Fruit fly (Drosophila melanogaster) whole organism, embryonic: ENCODE measurements around the gene CG18473.

Source experiments
- ATbp ChIP-seq: fragments of 200-800 bp; sonication (Bioruptor generic); optimal IDR thresholded peaks from 2 replicates; lab custom pipeline; 2017; ENCODE audit warnings: missing biosample characterization, mild to moderate bottlenecking, missing genetic modification characterization, missing genetic modification reagents
- Aef1 ChIP-seq: fragments of 200-800 bp; sonication (Bioruptor generic); IDR thresholded peaks from 3 replicates; pipeline ENCODE4 v1.3.6; 2022; ENCODE audit warnings: missing biosample characterization, missing genetic modification characterization
- Atf6 ChIP-seq: fragments of 200-800 bp; sonication (Bioruptor generic); IDR thresholded peaks from 2 replicates; pipeline ENCODE4 v1.3.6; 2022; ENCODE audit warnings: missing biosample characterization, missing genetic modification characterization
- Awh ChIP-seq: fragments of 200-800 bp; sonication (Bioruptor generic); IDR thresholded peaks from 2 replicates; pipeline ENCODE4, ENCODE4 v1.3.6; 2022; ENCODE audit warnings: missing biosample characterization, missing genetic modification characterization
- Bdp1 ChIP-seq: fragments of 200-800 bp; sonication (Bioruptor generic); optimal IDR thresholded peaks from 3 replicates; lab custom pipeline; 2016; ENCODE audit warnings: missing biosample characterization, missing genetic modification characterization
- CG10431 ChIP-seq: fragments of 200-800 bp; sonication (Bioruptor generic); optimal IDR thresholded peaks from 3 replicates; lab custom pipeline; 2018; ENCODE audit warnings: missing biosample characterization, mild to moderate bottlenecking, missing genetic modification characterization
- CG10654 ChIP-seq: fragments of 200-800 bp; sonication (Bioruptor generic); optimal IDR thresholded peaks from 2 replicates; lab custom pipeline; 2016; ENCODE audit warnings: missing biosample characterization, missing genetic modification characterization
- CG11456 ChIP-seq: fragments of 200-800 bp; sonication (Bioruptor generic); IDR thresholded peaks from 3 replicates; pipeline ENCODE4 v1.3.6; 2022; ENCODE audit warnings: missing biosample characterization, missing genetic modification characterization
- CG11504 ChIP-seq: fragments of 200-800 bp; sonication (Bioruptor generic); optimal IDR thresholded peaks from 3 replicates; lab custom pipeline; 2019; ENCODE audit warnings: missing biosample characterization, mild to moderate bottlenecking, missing genetic modification characterization, moderate library complexity
- CG11695 ChIP-seq: fragments of 200-800 bp; sonication (Bioruptor generic); IDR thresholded peaks from 3 replicates; pipeline ENCODE4 v1.3.6; 2022; ENCODE audit warnings: missing biosample characterization, missing genetic modification characterization
- CG12219 ChIP-seq: fragments of 200-800 bp; sonication (Bioruptor generic); optimal IDR thresholded peaks from 3 replicates; lab custom pipeline; 2018; ENCODE audit warnings: missing biosample characterization, mild to moderate bottlenecking, missing genetic modification characterization
- CG12769 ChIP-seq: fragments of 200-800 bp; sonication (Bioruptor generic); optimal IDR thresholded peaks from 2 replicates; lab custom pipeline; 2019; ENCODE audit warnings: missing biosample characterization, mild to moderate bottlenecking, missing genetic modification characterization, moderate library complexity
- CG14667 ChIP-seq: fragments of 200-800 bp; sonication (Bioruptor generic); IDR thresholded peaks from 2 replicates; pipeline ENCODE4 v1.3.6; 2022; ENCODE audit warnings: missing biosample characterization, missing genetic modification characterization
- CG15073 ChIP-seq: fragments of 200-800 bp; sonication (Bioruptor generic); optimal IDR thresholded peaks from 2 replicates; lab custom pipeline; 2016; ENCODE audit warnings: missing biosample characterization, missing genetic modification characterization
- CG15696 ChIP-seq: fragments of 200-800 bp; sonication (Bioruptor generic); optimal IDR thresholded peaks from 2 replicates; lab custom pipeline; 2019; ENCODE audit warnings: missing biosample characterization, mild to moderate bottlenecking, missing genetic modification characterization, moderate library complexity
- CG16815 ChIP-seq: fragments of 200-800 bp; sonication (Bioruptor generic); optimal IDR thresholded peaks from 3 replicates; lab custom pipeline; 2017; ENCODE audit warnings: missing biosample characterization, mild to moderate bottlenecking, missing genetic modification characterization
- CG1792 ChIP-seq: fragments of 200-800 bp; sonication (Bioruptor generic); optimal IDR thresholded peaks from 2 replicates; lab custom pipeline; 2016; ENCODE audit warnings: missing biosample characterization, missing genetic modification characterization
- CG18262 ChIP-seq: fragments of 200-800 bp; optimal IDR thresholded peaks from 3 replicates; lab custom pipeline; 2019; ENCODE audit warnings: missing biosample characterization, mild to moderate bottlenecking, missing genetic modification characterization, moderate library complexity
- CG2678 ChIP-seq: fragments of 200-800 bp; sonication (Bioruptor generic); optimal IDR thresholded peaks from 3 replicates; lab custom pipeline; 2019; ENCODE audit warnings: missing biosample characterization, mild to moderate bottlenecking, missing genetic modification characterization, moderate library complexity
- CG31441 ChIP-seq: fragments of 200-800 bp; sonication (Bioruptor generic); IDR thresholded peaks from 2 replicates; pipeline ENCODE4 v1.3.6; 2022; ENCODE audit warnings: missing biosample characterization, missing genetic modification characterization
- CG34422 ChIP-seq: fragments of 200-800 bp; sonication (Bioruptor generic); IDR thresholded peaks from 3 replicates; pipeline ENCODE4 v1.3.6; 2022; ENCODE audit warnings: missing biosample characterization, missing genetic modification characterization
- CG3995 ChIP-seq: fragments of 200-800 bp; sonication (Bioruptor generic); optimal IDR thresholded peaks from 3 replicates; lab custom pipeline; 2016; ENCODE audit warnings: missing biosample characterization, missing genetic modification characterization
- CG4404 ChIP-seq: fragments of 200-800 bp; sonication (Bioruptor generic); IDR thresholded peaks from 2 replicates; pipeline ENCODE4 v1.3.6; 2022; ENCODE audit warnings: missing biosample characterization, missing genetic modification characterization
- CG7963 ChIP-seq: fragments of 200-800 bp; sonication (Bioruptor generic); IDR thresholded peaks from 3 replicates; pipeline ENCODE4 v1.3.6; 2022; ENCODE audit warnings: missing biosample characterization, missing genetic modification characterization; ENCODE audit not compliant: partially characterized antibody
- CG8765 ChIP-seq: fragments of 200-800 bp; sonication (Bioruptor generic); IDR thresholded peaks from 2 replicates; pipeline ENCODE4 v1.3.6; 2022; ENCODE audit warnings: missing biosample characterization, missing genetic modification characterization
- CG9215 ChIP-seq: fragments of 200-800 bp; sonication (Bioruptor generic); IDR thresholded peaks from 2 replicates; pipeline ENCODE4 v1.3.6; 2022; ENCODE audit warnings: missing biosample characterization, missing genetic modification characterization
- CG9437 ChIP-seq: fragments of 200-800 bp; sonication (Bioruptor generic); optimal IDR thresholded peaks from 2 replicates; lab custom pipeline; 2018; ENCODE audit warnings: missing biosample characterization, mild to moderate bottlenecking, missing genetic modification characterization
- CG9797 ChIP-seq: fragments of 200-800 bp; sonication (Bioruptor generic); optimal IDR thresholded peaks from 3 replicates; lab custom pipeline; 2018; ENCODE audit warnings: missing biosample characterization, mild to moderate bottlenecking, missing genetic modification characterization
- CG9876 ChIP-seq: fragments of 200-800 bp; sonication (Bioruptor generic); optimal IDR thresholded peaks from 2 replicates; lab custom pipeline; 2016; ENCODE audit warnings: missing biosample characterization, missing genetic modification characterization
- CTCF ChIP-seq: fragments of 200-800 bp; sonication (Bioruptor generic); optimal IDR thresholded peaks from 2 replicates; lab custom pipeline; 2017; ENCODE audit warnings: missing biosample characterization, mild to moderate bottlenecking, missing genetic modification characterization, moderate library complexity
- Dek ChIP-seq: fragments of 200-800 bp; sonication (Bioruptor generic); optimal IDR thresholded peaks from 3 replicates; lab custom pipeline; 2019; ENCODE audit warnings: missing biosample characterization, mild to moderate bottlenecking, missing genetic modification characterization, moderate library complexity
- Dll ChIP-seq: fragments of 200-800 bp; sonication (Bioruptor generic); IDR thresholded peaks from 4 replicates; pipeline ENCODE4 v1.3.6; 2022; ENCODE audit warnings: missing biosample characterization, missing genetic modification characterization; ENCODE audit not compliant: partially characterized antibody
- H15 ChIP-seq: fragments of 200-800 bp; sonication (Bioruptor generic); IDR thresholded peaks from 3 replicates; pipeline ENCODE4 v1.3.6; 2022; ENCODE audit warnings: missing biosample characterization, missing genetic modification characterization
- HLH3B ChIP-seq: fragments of 200-800 bp; sonication (Bioruptor generic); IDR thresholded peaks from 2 replicates; pipeline ENCODE4 v1.3.6; 2022; ENCODE audit warnings: missing biosample characterization, missing genetic modification characterization
- HmgD ChIP-seq: fragments of 200-800 bp; sonication (Bioruptor generic); optimal IDR thresholded peaks from 3 replicates; lab custom pipeline; 2016; ENCODE audit warnings: missing biosample characterization, missing genetic modification characterization
- Hr51 ChIP-seq, 2 experiments: fragments of 200-800 bp; sonication (Bioruptor generic); optimal IDR thresholded peaks; 2 replicates in 1 of 2; 3 replicates in 1 of 2; lab custom pipeline; 2016 to 2018; ENCODE audit warnings: missing biosample characterization in 2 of 2, missing genetic modification characterization in 2 of 2, mild to moderate bottlenecking in 1 of 2, moderate library complexity in 1 of 2
- Myb ChIP-seq: fragments of 200-800 bp; sonication (Bioruptor generic); optimal IDR thresholded peaks from 2 replicates; lab custom pipeline; 2016; ENCODE audit warnings: missing biosample characterization, missing genetic modification characterization
- NC2β ChIP-seq: fragments of 200-800 bp; sonication (Bioruptor generic); optimal IDR thresholded peaks from 2 replicates; lab custom pipeline; 2016; ENCODE audit warnings: missing biosample characterization, missing genetic modification characterization
- Pdp1 ChIP-seq, 2 experiments: fragments of 200-800 bp; sonication (Bioruptor generic); optimal IDR thresholded peaks; 3 replicates each; lab custom pipeline; 2016; ENCODE audit warnings: missing biosample characterization in 2 of 2, missing genetic modification characterization in 2 of 2, mild to moderate bottlenecking in 1 of 2, moderate library complexity in 1 of 2
- Sox102F ChIP-seq: fragments of 200-800 bp; sonication (Bioruptor generic); optimal IDR thresholded peaks from 2 replicates; lab custom pipeline; 2018; ENCODE audit warnings: missing biosample characterization, mild to moderate bottlenecking, missing genetic modification characterization, moderate library complexity
- al ChIP-seq: fragments of 200-800 bp; sonication (Bioruptor generic); IDR thresholded peaks from 2 replicates; pipeline ENCODE4 v1.3.6; 2022; ENCODE audit warnings: missing biosample characterization, missing genetic modification characterization
- chif ChIP-seq, 2 experiments: fragments of 200-800 bp; sonication (Bioruptor generic); optimal IDR thresholded peaks; 3 replicates each; lab custom pipeline; 2016; ENCODE audit warnings: missing biosample characterization in 2 of 2, missing genetic modification characterization in 2 of 2
- dan ChIP-seq: fragments of 200-800 bp; sonication (Bioruptor generic); IDR thresholded peaks from 2 replicates; pipeline ENCODE4 v1.3.6; 2022; ENCODE audit warnings: missing biosample characterization, missing genetic modification characterization
- fu2 ChIP-seq: fragments of 200-800 bp; sonication (Bioruptor generic); optimal IDR thresholded peaks from 2 replicates; lab custom pipeline; 2016; ENCODE audit warnings: missing biosample characterization, missing genetic modification characterization
- lilli ChIP-seq: fragments of 200-800 bp; sonication (Bioruptor generic); optimal IDR thresholded peaks from 3 replicates; lab custom pipeline; 2016; ENCODE audit warnings: missing biosample characterization, missing genetic modification characterization
- onecut ChIP-seq: fragments of 200-800 bp; sonication (Bioruptor generic); IDR thresholded peaks from 2 replicates; pipeline ENCODE4 v1.3.6; 2022; ENCODE audit warnings: missing biosample characterization, missing genetic modification characterization
- pan ChIP-seq, 4 experiments: fragments of >200 bp in 3 of 4; fragments of 200-800 bp in 1 of 4; sonication (Bioruptor generic) in 1 of 4; optimal IDR thresholded peaks in 3 of 4; IDR thresholded peaks in 1 of 4; 2 replicates each; pipeline versions ENCODE4 v1.3.6 to Lab custom; 2017 to 2022; ENCODE audit warnings: missing biosample characterization in 2 of 4, missing genetic modification characterization in 2 of 4, mixed read lengths in 1 of 4
- prd ChIP-seq, 3 experiments: fragments of >200 bp in 2 of 3; fragments of 200-800 bp in 1 of 3; sonication (Bioruptor generic) in 1 of 3; optimal IDR thresholded peaks in 2 of 3; IDR thresholded peaks in 1 of 3; 2 replicates in 2 of 3; 3 replicates in 1 of 3; pipeline versions ENCODE4 v1.3.6 to Lab custom; 2017 to 2022; ENCODE audit warnings: missing biosample characterization in 1 of 3, missing genetic modification characterization in 1 of 3
- pum ChIP-seq: fragments of 200-800 bp; sonication (Bioruptor generic); optimal IDR thresholded peaks from 2 replicates; lab custom pipeline; 2016; ENCODE audit warnings: missing biosample characterization, missing genetic modification characterization
- seq ChIP-seq: fragments of 200-800 bp; sonication (Bioruptor generic); IDR thresholded peaks from 2 replicates; pipeline ENCODE4 v1.3.6; 2022; ENCODE audit warnings: missing biosample characterization, missing genetic modification characterization
- tio ChIP-seq: fragments of 200-800 bp; sonication (Bioruptor generic); optimal IDR thresholded peaks from 2 replicates; lab custom pipeline; 2017; ENCODE audit warnings: missing biosample characterization, missing genetic modification characterization, inconsistent platforms

The CG18473 gene

DNA sequence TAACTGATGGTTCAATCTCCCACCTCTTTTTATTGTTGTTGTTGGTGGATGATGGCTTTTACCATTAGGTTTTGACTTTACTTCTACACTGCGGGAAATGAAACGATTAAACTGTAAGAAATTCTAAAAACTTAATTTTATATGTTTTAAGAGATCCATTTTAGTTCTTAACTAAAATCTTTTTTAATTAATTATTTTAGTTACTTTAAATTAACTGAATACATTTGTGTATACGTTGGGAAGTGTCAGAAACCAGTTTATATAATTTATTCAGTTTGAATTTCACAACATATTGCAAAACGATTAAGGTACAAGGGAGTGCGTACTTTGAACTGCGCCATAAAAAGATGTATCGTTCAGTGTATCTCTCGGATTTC, 9.8 kb upstream of the CG18473 start (continued):
- TF ChIP-seq pum (GFP tag; lab: Kevin White, UChicago), result peak; percentile 30
- no peak for TF ChIP-seq Bdp1 (GFP tag; lab: Kevin White, UChicago)
- no peak for TF ChIP-seq CG1792 (GFP tag; lab: Kevin White, UChicago)
- TF ChIP-seq CG11456 (GFP tag; lab: Robert Waterston, UW), result no peak
- TF ChIP-seq CG31441, result no peak
- peak; percentile 85 for TF ChIP-seq tio (GFP tag; lab: Kevin White, UChicago)
- no peak for TF ChIP-seq al (GFP tag; lab: Robert Waterston, UW)
- TF ChIP-seq CG11695 (GFP tag; lab: Robert Waterston, UW), result no peak
- peak; percentile 75 for TF ChIP-seq CG10654 (GFP tag; lab: Kevin White, UChicago)
- no peak for TF ChIP-seq CG4404 (GFP tag; lab: Robert Waterston, UW)
- TF ChIP-seq CG12219, result peak; percentile 54
- peak; percentile 42 to 95 for TF ChIP-seq Hr51 (GFP tag; optimal IDR thresholded peaks at IDR 0.05; lab: Kevin White, UChicago)
- no peak for TF ChIP-seq CG12769 (tag; lab: Kevin White, UChicago)
- TF ChIP-seq Sox102F (GFP tag; lab: Kevin White, UChicago), result peak; percentile 93
- peak; percentile 39 for TF ChIP-seq CG3995 (GFP tag; lab: Kevin White, UChicago)
- peak in 1 of 2 experiments; percentile 49 for TF ChIP-seq Pdp1 (GFP tag; optimal IDR thresholded peaks at IDR 0.05; lab: Kevin White, UChicago)
- TF ChIP-seq CG9215, result no peak
- no peak for TF ChIP-seq prd (optimal IDR thresholded peaks at IDR 0.05; lab: Kevin White, UChicago)
- no peak for TF ChIP-seq prd (GFP tag; IDR thresholded peaks at IDR 0.05; lab: Robert Waterston, UW)
- no peak for TF ChIP-seq Myb (GFP tag; lab: Kevin White, UChicago)
- no peak for TF ChIP-seq Aef1
- TF ChIP-seq Atf6 (GFP tag; lab: Robert Waterston, UW), result no peak
- TF ChIP-seq CG18262 (tag; lab: Kevin White, UChicago), result peak; percentile 95
- TF ChIP-seq CG2678 (tag; lab: Kevin White, UChicago), result peak; percentile 95
- no peak for TF ChIP-seq CG9876 (GFP tag; lab: Kevin White, UChicago)
- no peak for TF ChIP-seq Dll (GFP tag; lab: Robert Waterston, UW)
- TF ChIP-seq dan (GFP tag; lab: Robert Waterston, UW), result no peak
- TF ChIP-seq CG7963 (GFP tag; lab: Robert Waterston, UW), result no peak
- TF ChIP-seq HLH3B (GFP tag; lab: Robert Waterston, UW), result no peak
- TF ChIP-seq CG11504 (tag; lab: Kevin White, UChicago), result peak; percentile 88
- TF ChIP-seq H15 (GFP tag; lab: Robert Waterston, UW), result no peak
- TF ChIP-seq onecut (GFP tag; lab: Robert Waterston, UW), result peak; percentile 66
- TF ChIP-seq CG8765, result no peak
- TF ChIP-seq fu2 (GFP tag; lab: Kevin White, UChicago), result peak; percentile 2
- peak; percentile 62 for TF ChIP-seq CG15696 (tag; lab: Kevin White, UChicago)
- TF ChIP-seq CTCF (GFP tag; lab: Kevin White, UChicago), result peak; percentile 41
- TF ChIP-seq CG14667 (GFP tag; lab: Robert Waterston, UW), result no peak
- TF ChIP-seq Dek (tag; lab: Kevin White, UChicago), result peak; percentile 89
- peak; percentile 60 for TF ChIP-seq CG16815 (GFP tag; lab: Kevin White, UChicago)
- TF ChIP-seq Awh, result no peak
- TF ChIP-seq CG9437 (GFP tag; lab: Kevin White, UChicago), result peak; percentile 87
- peak; percentile 16 for TF ChIP-seq NC2β
- TF ChIP-seq CG10431 (GFP tag; lab: Kevin White, UChicago), result peak; percentile 77
- TF ChIP-seq CG34422 (GFP tag; lab: Robert Waterston, UW), result no peak
- TF ChIP-seq lilli (GFP tag; lab: Kevin White, UChicago), result peak; percentile 62
- TF ChIP-seq CG9797 (GFP tag; lab: Kevin White, UChicago), result no peak
- peak; percentile 32 to 41 for TF ChIP-seq chif (GFP tag; optimal IDR thresholded peaks at IDR 0.05; lab: Kevin White, UChicago)
- TF ChIP-seq pan (optimal IDR thresholded peaks at IDR 0.05; lab: Kevin White, UChicago), result no peak
- no peak for TF ChIP-seq pan (GFP tag; optimal IDR thresholded peaks at IDR 0.05 in 1 of 2, IDR thresholded peaks at IDR 0.05 in 1 of 2)
- TF ChIP-seq ATbp, result peak; percentile 88
- peak; percentile 10 for TF ChIP-seq CG15073 (GFP tag; lab: Kevin White, UChicago)
- TF ChIP-seq HmgD, result no peak
- no peak for TF ChIP-seq seq (GFP tag; lab: Robert Waterston, UW)
